Worm (Caenorhabditis elegans) whole organism, L3 larva: ENCODE measurements around the gene ilcr-1.

Source experiments
- ama-1 ChIP-seq: fragments of 150-350 bp; optimal IDR thresholded peaks from 2 replicates; lab custom pipeline; 2018
- ceh-28 ChIP-seq: fragments of 150-350 bp; optimal IDR thresholded peaks from 2 replicates; lab custom pipeline; 2014; ENCODE audit warnings: missing biosample characterization, missing genetic modification reagents, missing genetic modification characterization
- ceh-82 ChIP-seq: fragments of 150-350 bp; optimal IDR thresholded peaks from 2 replicates; lab custom pipeline; 2014; ENCODE audit warnings: missing biosample characterization, missing genetic modification characterization
- ceh-9 ChIP-seq: sonication (generic microtip); optimal IDR thresholded peaks from 2 replicates; lab custom pipeline; 2018; ENCODE audit warnings: missing biosample characterization, missing genetic modification characterization
- elt-3 ChIP-seq, 3 experiments: fragments of 150-350 bp in 1 of 3; sonication (generic microtip) in 2 of 3; optimal IDR thresholded peaks; 2 replicates in 2 of 3; 4 replicates in 1 of 3; lab custom pipeline; 2014 to 2017; ENCODE audit warnings: missing biosample characterization in 3 of 3, missing genetic modification characterization in 3 of 3
- fkh-10 ChIP-seq: sonication (generic microtip); optimal IDR thresholded peaks from 2 replicates; lab custom pipeline; 2017; ENCODE audit warnings: missing biosample characterization, missing genetic modification reagents, missing genetic modification characterization
- jun-1 ChIP-seq: fragments of 150-350 bp; optimal IDR thresholded peaks from 2 replicates; lab custom pipeline; 2014; ENCODE audit warnings: missing biosample characterization, missing genetic modification reagents, missing genetic modification characterization
- lin-15B ChIP-seq: fragments of 150-350 bp; optimal IDR thresholded peaks from 2 replicates; lab custom pipeline; 2014; ENCODE audit warnings: missing biosample characterization, missing genetic modification characterization
- nfya-1 ChIP-seq: sonication (generic microtip); optimal IDR thresholded peaks from 2 replicates; lab custom pipeline; 2017; ENCODE audit warnings: missing genetic modification characterization, mild to moderate bottlenecking, missing compliant biosample characterization, antibody characterized with exemption, moderate library complexity; ENCODE audit not compliant: insufficient read depth
- nhr-11 ChIP-seq: fragments of 150-350 bp; optimal IDR thresholded peaks from 2 replicates; lab custom pipeline; 2014; ENCODE audit warnings: missing biosample characterization, missing genetic modification characterization
- nhr-28 ChIP-seq: fragments of 150-350 bp; optimal IDR thresholded peaks from 2 replicates; lab custom pipeline; 2014; ENCODE audit warnings: missing biosample characterization, missing genetic modification characterization
- unc-62 ChIP-seq: fragments of 150-350 bp; sonication (generic microtip); optimal IDR thresholded peaks from 4 replicates; lab custom pipeline; 2014; ENCODE audit warnings: missing biosample characterization, missing genetic modification reagents, missing genetic modification characterization

- TF ChIP-seq fkh-10 (GFP tag; lab: Kevin White, UChicago): no peak
- no peak for TF ChIP-seq lin-15B
- no peak for TF ChIP-seq unc-62
- TF ChIP-seq nhr-28 (tag; lab: Kevin White, UChicago): no peak
- TF ChIP-seq ceh-9 (tag; lab: Kevin White, UChicago): no peak
- no peak for TF ChIP-seq ceh-82 (tag; lab: Kevin White, UChicago)
- TF ChIP-seq elt-3 (tag; optimal IDR thresholded peaks at IDR 0.05; lab: Kevin White, UChicago): no peak
- TF ChIP-seq ceh-28 (tag; lab: Kevin White, UChicago): no peak
- TF ChIP-seq nhr-11 (tag; lab: Kevin White, UChicago): no peak
- TF ChIP-seq jun-1 (tag; lab: Kevin White, UChicago): no peak
- no peak for TF ChIP-seq ama-1 (lab: Kevin White, UChicago)
- TF ChIP-seq nfya-1 (tag; lab: Kevin White, UChicago): no peak
Measured at ce11 chrIV:14321655-14322054, 45.4 kb downstream of the ilcr-1 start, which contains the start of gene fbxa-126.
